Worm (Caenorhabditis elegans) whole organism, L1 larva: ENCODE measurements around the gene ZK177.3.

Experiments used
- ceh-90 ChIP-seq: sonication (generic microtip); optimal IDR thresholded peaks from 2 replicates; lab custom pipeline; 2016; ENCODE audit warnings: missing genetic modification characterization, missing compliant biosample characterization
- efl-3 ChIP-seq: fragments of 200-800 bp; sonication (Bioruptor generic); optimal IDR thresholded peaks from 2 replicates; lab custom pipeline; 2018; ENCODE audit warnings: mild to moderate bottlenecking, missing genetic modification characterization, missing compliant biosample characterization
- elt-2 ChIP-seq: sonication (generic microtip); optimal IDR thresholded peaks from 2 replicates; lab custom pipeline; 2016; ENCODE audit warnings: missing genetic modification characterization, mild to moderate bottlenecking, inconsistent platforms, missing compliant biosample characterization, missing genetic modification reagents
- fkh-8 ChIP-seq: sonication (generic microtip); optimal IDR thresholded peaks from 2 replicates; lab custom pipeline; 2016; ENCODE audit warnings: mild to moderate bottlenecking, missing genetic modification characterization, missing compliant biosample characterization
- hlh-17 ChIP-seq: fragments of 200-800 bp; sonication (Bioruptor generic); optimal IDR thresholded peaks from 2 replicates; lab custom pipeline; 2018; ENCODE audit warnings: missing genetic modification characterization, mild to moderate bottlenecking, missing compliant biosample characterization, moderate library complexity, borderline replicate concordance
- hlh-4 ChIP-seq: sonication (generic microtip); optimal IDR thresholded peaks from 2 replicates; lab custom pipeline; 2016; ENCODE audit warnings: mild to moderate bottlenecking, missing genetic modification characterization, missing compliant biosample characterization
- irx-1 ChIP-seq: sonication (generic microtip); optimal IDR thresholded peaks from 2 replicates; lab custom pipeline; 2016; ENCODE audit warnings: missing genetic modification characterization, missing compliant biosample characterization
- jun-1 ChIP-seq: fragments of 150-350 bp; optimal IDR thresholded peaks from 2 replicates; lab custom pipeline; 2014; ENCODE audit warnings: missing biosample characterization, missing genetic modification reagents, missing genetic modification characterization
- lin-13 ChIP-seq: fragments of 150-350 bp; optimal IDR thresholded peaks from 2 replicates; lab custom pipeline; 2014; ENCODE audit warnings: missing biosample characterization, missing genetic modification reagents, missing genetic modification characterization
- lin-39 ChIP-seq: fragments of 150-350 bp; optimal IDR thresholded peaks from 2 replicates; lab custom pipeline; 2014; ENCODE audit warnings: missing biosample characterization, missing genetic modification reagents, missing genetic modification characterization
- mep-1 ChIP-seq: fragments of 150-350 bp; optimal IDR thresholded peaks from 2 replicates; lab custom pipeline; 2014; ENCODE audit warnings: missing biosample characterization, missing genetic modification characterization
- nhr-28 ChIP-seq: fragments of 150-350 bp; optimal IDR thresholded peaks from 2 replicates; lab custom pipeline; 2014; ENCODE audit warnings: missing biosample characterization, missing genetic modification characterization
- pqm-1 ChIP-seq: sonication (generic microtip); optimal IDR thresholded peaks from 3 replicates; lab custom pipeline; 2017; ENCODE audit warnings: missing biosample characterization, missing genetic modification characterization
- snu-23 ChIP-seq: sonication (generic microtip); optimal IDR thresholded peaks from 2 replicates; lab custom pipeline; 2016; ENCODE audit warnings: missing genetic modification characterization, missing compliant biosample characterization
- tbx-2 ChIP-seq: sonication (generic microtip); optimal IDR thresholded peaks from 2 replicates; lab custom pipeline; 2016; ENCODE audit warnings: missing genetic modification characterization, missing compliant biosample characterization
- tlp-1 ChIP-seq: fragments of 150-350 bp; optimal IDR thresholded peaks from 2 replicates; lab custom pipeline; 2014; ENCODE audit warnings: missing biosample characterization, missing genetic modification characterization
- unc-62 ChIP-seq: fragments of 150-350 bp; optimal IDR thresholded peaks from 2 replicates; lab custom pipeline; 2014; ENCODE audit warnings: missing biosample characterization, missing genetic modification reagents, missing genetic modification characterization
- xbp-1 ChIP-seq: sonication (generic microtip); optimal IDR thresholded peaks from 2 replicates; lab custom pipeline; 2016; ENCODE audit warnings: missing genetic modification characterization, missing compliant biosample characterization
- zag-1 ChIP-seq: fragments of 150-350 bp; optimal IDR thresholded peaks from 2 replicates; lab custom pipeline; 2014; ENCODE audit warnings: missing biosample characterization, missing genetic modification characterization

ZK177.3 gene

ce11 chrII:5557134-5557533, 41.5 kb downstream of the ZK177.3 start (continued):
- no peak for TF ChIP-seq irx-1 (tag; lab: Kevin White, UChicago)
- TF ChIP-seq, all 84 proteins: peak for 5

ce11 chrII:5561392-5561791, 45.8 kb downstream of the ZK177.3 start, which contains the start of gene C17C3.3:
Gene C17C3.3 (plus strand): TSS chrII:5561737.
- TF ChIP-seq ceh-90 (tag; lab: Kevin White, UChicago), result no peak
- no peak for TF ChIP-seq jun-1 (tag; lab: Kevin White, UChicago)
- TF ChIP-seq mep-1 (tag; lab: Kevin White, UChicago), result no peak
- TF ChIP-seq elt-2 (tag; lab: Kevin White, UChicago), result peak; percentile 92

ce11 chrII:5565082-5565623, 49.5 kb downstream of the ZK177.3 start:
- TF ChIP-seq hlh-17 (GFP tag; lab: Kevin White, UChicago) (no peak), tlp-1 (tag; lab: Kevin White, UChicago) (no peak), snu-23 (GFP tag; lab: Kevin White, UChicago) (no peak), lin-13 (no peak), unc-62 (GFP tag; lab: Kevin White, UChicago) (no peak), xbp-1 (tag; lab: Kevin White, UChicago) (no peak), tbx-2 (tag; lab: Kevin White, UChicago) (no peak), lin-39 (tag; lab: Kevin White, UChicago) (no peak), zag-1 (no peak), fkh-8 (no peak), pqm-1 (no peak), nhr-28 (tag; lab: Kevin White, UChicago) (no peak), hlh-4 (no peak), efl-3 (GFP tag; lab: Kevin White, UChicago) (no peak)
